Fruit fly (Drosophila melanogaster) whole organism, embryonic: ENCODE measurements around the gene Ugt37A2.

Experiments
- Bteb2 ChIP-seq: fragments of 200-800 bp; sonication (Bioruptor generic); optimal IDR thresholded peaks from 2 replicates; lab custom pipeline; 2016; ENCODE audit warnings: missing biosample characterization, missing genetic modification characterization
- CG10565 ChIP-seq: fragments of 200-800 bp; sonication (Bioruptor generic); optimal IDR thresholded peaks from 3 replicates; lab custom pipeline; 2016; ENCODE audit warnings: missing biosample characterization, mild to moderate bottlenecking, missing genetic modification characterization
- CG11085 ChIP-seq: fragments of 200-800 bp; sonication (Bioruptor generic); IDR thresholded peaks from 2 replicates; pipeline ENCODE4 v1.3.6; 2022; ENCODE audit warnings: missing biosample characterization, missing genetic modification characterization
- CG11504 ChIP-seq: fragments of 200-800 bp; sonication (Bioruptor generic); optimal IDR thresholded peaks from 3 replicates; lab custom pipeline; 2019; ENCODE audit warnings: missing biosample characterization, mild to moderate bottlenecking, missing genetic modification characterization, moderate library complexity
- CG12104 ChIP-seq: fragments of 200-800 bp; sonication (Bioruptor generic); optimal IDR thresholded peaks from 3 replicates; lab custom pipeline; 2016; ENCODE audit warnings: missing biosample characterization, missing genetic modification characterization
- CG12659 ChIP-seq: fragments of 200-800 bp; sonication (Bioruptor generic); optimal IDR thresholded peaks from 3 replicates; lab custom pipeline; 2017; ENCODE audit warnings: mild to moderate bottlenecking, missing biosample characterization, missing genetic modification reagents, missing genetic modification characterization
- CG14050 ChIP-seq: fragments of 200-800 bp; sonication (Bioruptor generic); IDR thresholded peaks from 3 replicates; pipeline ENCODE4 v1.3.6; 2022; ENCODE audit warnings: missing biosample characterization, missing genetic modification characterization
- CG1603 ChIP-seq: fragments of 200-800 bp; sonication (Bioruptor generic); optimal IDR thresholded peaks from 2 replicates; lab custom pipeline; 2019; ENCODE audit warnings: missing biosample characterization, mild to moderate bottlenecking, missing genetic modification characterization, moderate library complexity
- CG6765 ChIP-seq: fragments of 200-800 bp; sonication (Bioruptor generic); optimal IDR thresholded peaks from 3 replicates; lab custom pipeline; 2017; ENCODE audit warnings: missing biosample characterization, mild to moderate bottlenecking, missing genetic modification characterization
- CG7963 ChIP-seq: fragments of 200-800 bp; sonication (Bioruptor generic); IDR thresholded peaks from 3 replicates; pipeline ENCODE4 v1.3.6; 2022; ENCODE audit warnings: missing biosample characterization, missing genetic modification characterization; ENCODE audit not compliant: partially characterized antibody
- CG8290 ChIP-seq, 3 experiments: fragments of 200-800 bp; sonication (Bioruptor generic); optimal IDR thresholded peaks; 2 replicates each; lab custom pipeline; 2016 to 2019; ENCODE audit warnings: missing biosample characterization in 3 of 3, missing genetic modification characterization in 3 of 3, mild to moderate bottlenecking in 2 of 3, moderate library complexity in 1 of 3
- Chrac-16 ChIP-seq: fragments of 200-800 bp; sonication (Bioruptor generic); optimal IDR thresholded peaks from 3 replicates; lab custom pipeline; 2016; ENCODE audit warnings: missing biosample characterization, missing genetic modification characterization
- Dbx ChIP-seq: fragments of 200-800 bp; sonication (Bioruptor generic); IDR thresholded peaks from 3 replicates; pipeline ENCODE4 v1.3.6; 2022; ENCODE audit warnings: missing biosample characterization, missing genetic modification characterization
- Deaf1 ChIP-seq: fragments of 200-800 bp; optimal IDR thresholded peaks from 3 replicates; lab custom pipeline; 2019; ENCODE audit warnings: missing biosample characterization, mild to moderate bottlenecking, missing genetic modification characterization, moderate library complexity
- Elba2 ChIP-seq: fragments of 200-800 bp; sonication (Bioruptor generic); optimal IDR thresholded peaks from 3 replicates; lab custom pipeline; 2016; ENCODE audit warnings: missing biosample characterization, missing genetic modification characterization
- Ets97D ChIP-seq: fragments of 200-800 bp; sonication (Bioruptor generic); optimal IDR thresholded peaks from 3 replicates; lab custom pipeline; 2016; ENCODE audit warnings: missing biosample characterization, missing genetic modification characterization
- HHEX ChIP-seq: fragments of 200-800 bp; sonication (Bioruptor generic); optimal IDR thresholded peaks from 3 replicates; lab custom pipeline; 2017; ENCODE audit warnings: missing biosample characterization, mild to moderate bottlenecking, missing genetic modification characterization, missing genetic modification reagents
- HLH54F ChIP-seq: fragments of 200-800 bp; sonication (Bioruptor generic); optimal IDR thresholded peaks from 3 replicates; lab custom pipeline; 2016; ENCODE audit warnings: missing biosample characterization, missing genetic modification characterization
- Lpt ChIP-seq: fragments of >200 bp; optimal IDR thresholded peaks from 2 replicates; lab custom pipeline; 2018; ENCODE audit warnings: missing biosample characterization, missing genetic modification characterization
- Med ChIP-seq: fragments of 200-800 bp; sonication (Bioruptor generic); peaks from one replicate; lab custom pipeline; 2016; ENCODE audit warnings: missing biosample characterization, missing genetic modification characterization, mild to moderate bottlenecking, inconsistent platforms, moderate library complexity
- Mrtf ChIP-seq: fragments of 200-800 bp; sonication (Bioruptor generic); IDR thresholded peaks from 3 replicates; pipeline ENCODE4 v1.3.6; 2022; ENCODE audit warnings: missing biosample characterization, missing genetic modification characterization
- Opbp ChIP-seq: fragments of 200-800 bp; sonication (Bioruptor generic); IDR thresholded peaks from 3 replicates; pipeline ENCODE4 v1.3.6; 2022; ENCODE audit warnings: missing biosample characterization, missing genetic modification characterization; ENCODE audit not compliant: partially characterized antibody
- Rfx ChIP-seq: fragments of 200-800 bp; sonication (Bioruptor generic); IDR thresholded peaks from 2 replicates; pipeline ENCODE4 v1.3.6; 2022; ENCODE audit warnings: missing biosample characterization, missing genetic modification characterization
- Rx ChIP-seq: fragments of 200-800 bp; sonication (Bioruptor generic); IDR thresholded peaks from 2 replicates; pipeline ENCODE4 v1.3.6; 2022; ENCODE audit warnings: missing biosample characterization, missing genetic modification characterization
- Six4 ChIP-seq: fragments of 200-800 bp; sonication (Bioruptor generic); optimal IDR thresholded peaks from 2 replicates; lab custom pipeline; 2016; ENCODE audit warnings: missing biosample characterization, missing genetic modification characterization
- Xbp1 ChIP-seq: fragments of 200-800 bp; sonication (Bioruptor generic); optimal IDR thresholded peaks from 3 replicates; lab custom pipeline; 2016; ENCODE audit warnings: missing biosample characterization, mild to moderate bottlenecking, missing genetic modification characterization
- amos ChIP-seq: fragments of 200-800 bp; sonication (Bioruptor generic); IDR thresholded peaks from 2 replicates; pipeline ENCODE4 v1.3.6; 2022; ENCODE audit warnings: missing biosample characterization, missing genetic modification characterization; ENCODE audit not compliant: partially characterized antibody
- aop ChIP-seq: fragments of 200-800 bp; sonication (Bioruptor generic); IDR thresholded peaks from 2 replicates; pipeline ENCODE4 v1.3.6; 2022; ENCODE audit warnings: missing biosample characterization, missing genetic modification characterization
- bcd ChIP-seq: fragments of 200-800 bp; sonication (Bioruptor generic); optimal IDR thresholded peaks from 2 replicates; lab custom pipeline; 2017; ENCODE audit warnings: missing biosample characterization, mild to moderate bottlenecking, missing genetic modification characterization
- cas ChIP-seq: fragments of 200-800 bp; sonication (Bioruptor generic); IDR thresholded peaks from 2 replicates; pipeline ENCODE4 v1.3.6; 2022; ENCODE audit warnings: missing biosample characterization, missing genetic modification characterization
- caup ChIP-seq: fragments of 200-800 bp; sonication (Bioruptor generic); optimal IDR thresholded peaks from 3 replicates; lab custom pipeline; 2017; ENCODE audit warnings: missing biosample characterization, mild to moderate bottlenecking, missing genetic modification characterization, moderate library complexity; ENCODE audit not compliant: severe bottlenecking
- dimm ChIP-seq: fragments of 200-800 bp; sonication (Bioruptor generic); IDR thresholded peaks from 2 replicates; pipeline ENCODE4 v1.3.6; 2022; ENCODE audit warnings: missing biosample characterization, missing genetic modification characterization
- dysf ChIP-seq: fragments of 200-800 bp; sonication (Bioruptor generic); IDR thresholded peaks from 3 replicates; pipeline ENCODE4 v1.3.6; 2022; ENCODE audit warnings: missing biosample characterization, missing genetic modification characterization
- esg ChIP-seq: fragments of 200-800 bp; sonication (Bioruptor generic); conservative IDR thresholded peaks from 2 replicates; pipeline ENCODE4 v1.3.6; 2022; ENCODE audit warnings: missing biosample characterization, missing genetic modification characterization
- exex ChIP-seq: fragments of 200-800 bp; sonication (Bioruptor generic); optimal IDR thresholded peaks from 4 replicates; lab custom pipeline; 2018; ENCODE audit warnings: missing biosample characterization, mild to moderate bottlenecking, missing genetic modification characterization, moderate library complexity
- fd96Cb ChIP-seq: fragments of 200-800 bp; sonication (Bioruptor generic); optimal IDR thresholded peaks from 2 replicates; lab custom pipeline; 2018; ENCODE audit warnings: missing biosample characterization, mild to moderate bottlenecking, missing genetic modification characterization, moderate library complexity
- gem ChIP-seq: fragments of 200-800 bp; sonication (Bioruptor generic); optimal IDR thresholded peaks from 2 replicates; lab custom pipeline; 2019; ENCODE audit warnings: missing biosample characterization, mild to moderate bottlenecking, missing genetic modification characterization, moderate library complexity
- grn ChIP-seq: fragments of 200-800 bp; sonication (Bioruptor generic); optimal IDR thresholded peaks from 3 replicates; lab custom pipeline; 2017; ENCODE audit warnings: missing biosample characterization, missing genetic modification characterization
- nau ChIP-seq: fragments of 200-800 bp; sonication (Bioruptor generic); optimal IDR thresholded peaks from 3 replicates; lab custom pipeline; 2017; ENCODE audit warnings: missing biosample characterization, mild to moderate bottlenecking, missing genetic modification characterization, missing genetic modification reagents
- odd ChIP-seq: fragments of 200-800 bp; sonication (Bioruptor generic); optimal IDR thresholded peaks from 2 replicates; lab custom pipeline; 2017; ENCODE audit warnings: missing biosample characterization, mild to moderate bottlenecking, missing genetic modification characterization
- otp ChIP-seq: fragments of 200-800 bp; sonication (Bioruptor generic); IDR thresholded peaks from 3 replicates; pipeline ENCODE4, ENCODE4 v1.3.6; 2022; ENCODE audit warnings: missing biosample characterization, missing genetic modification characterization
- pros ChIP-seq: fragments of 200-800 bp; sonication (Bioruptor generic); optimal IDR thresholded peaks from 3 replicates; lab custom pipeline; 2019; ENCODE audit warnings: missing biosample characterization, mild to moderate bottlenecking, missing genetic modification characterization, moderate library complexity
- pum ChIP-seq: fragments of 200-800 bp; sonication (Bioruptor generic); optimal IDR thresholded peaks from 2 replicates; lab custom pipeline; 2016; ENCODE audit warnings: missing biosample characterization, missing genetic modification characterization
- run ChIP-seq: fragments of 200-800 bp; sonication (Bioruptor generic); optimal IDR thresholded peaks from 3 replicates; lab custom pipeline; 2018; ENCODE audit warnings: missing biosample characterization, mild to moderate bottlenecking, missing genetic modification characterization
- sc ChIP-seq, 3 experiments: fragments of >200 bp in 2 of 3; fragments of 200-800 bp in 1 of 3; sonication (Bioruptor generic) in 1 of 3; optimal IDR thresholded peaks; 2 replicates in 2 of 3; 3 replicates in 1 of 3; lab custom pipeline; 2017; ENCODE audit warnings: mild to moderate bottlenecking in 1 of 3, missing biosample characterization in 1 of 3, missing genetic modification characterization in 1 of 3, missing genetic modification reagents in 1 of 3
- sug ChIP-seq: fragments of 200-800 bp; optimal IDR thresholded peaks from 2 replicates; lab custom pipeline; 2019; ENCODE audit warnings: missing biosample characterization, mild to moderate bottlenecking, missing genetic modification characterization, moderate library complexity
- tna ChIP-seq: fragments of 200-800 bp; sonication (Bioruptor generic); IDR thresholded peaks from 2 replicates; pipeline ENCODE4 v1.3.6; 2022; ENCODE audit warnings: missing biosample characterization, missing genetic modification characterization; ENCODE audit not compliant: partially characterized antibody
- usp ChIP-seq: fragments of >200 bp; optimal IDR thresholded peaks from 2 replicates; lab custom pipeline; 2017; ENCODE audit warnings: missing biosample characterization, missing genetic modification characterization

The Ugt37A2 gene

DNA sequence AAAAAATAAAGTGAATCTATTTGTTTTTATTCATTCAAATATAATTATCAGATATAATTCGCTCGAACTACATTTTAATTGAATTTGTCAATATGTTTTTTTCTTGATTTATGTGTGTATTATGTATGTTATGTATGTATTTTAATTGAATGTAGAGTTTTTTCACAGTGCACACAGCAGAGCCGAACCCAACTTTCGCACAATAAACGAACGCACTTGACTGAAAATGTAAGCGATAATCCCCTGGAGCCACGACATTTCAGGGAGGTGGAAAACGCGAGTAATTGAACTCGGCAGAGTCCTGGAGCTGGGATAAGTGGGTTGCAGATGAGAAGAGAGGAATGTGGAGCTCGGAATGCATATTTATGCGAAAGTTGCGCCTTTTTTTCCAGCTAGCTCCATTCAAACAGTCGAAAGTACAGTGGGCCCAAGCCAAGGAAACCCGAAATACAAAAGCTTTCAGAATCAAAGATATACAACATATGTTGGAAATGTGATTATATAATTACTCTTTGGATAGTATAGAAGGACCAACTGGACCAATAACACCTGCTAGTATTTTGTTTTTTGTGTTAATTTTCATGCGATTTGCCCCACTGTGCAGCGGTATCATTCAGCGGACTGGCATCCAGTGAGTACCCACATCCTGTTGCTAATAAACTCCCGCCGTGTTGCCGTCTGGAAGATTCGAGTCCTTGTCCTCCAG lies 11.3 kb upstream of the Ugt37A2 start (continued):
- no peak for TF ChIP-seq HHEX (GFP tag; lab: Kevin White, UChicago)
- TF ChIP-seq Dbx, result peak; percentile 38; the same call in 1 of the 3 replicates
- peak; percentile 25 for TF ChIP-seq Xbp1 (GFP tag; lab: Kevin White, UChicago)
- TF ChIP-seq sug, result no peak
- no peak for TF ChIP-seq usp (GFP tag; lab: Kevin White, UChicago)
- no peak for TF ChIP-seq run (tag; lab: Kevin White, UChicago)
- TF ChIP-seq CG7963 (GFP tag; lab: Robert Waterston, UW), result no peak
- TF ChIP-seq otp (GFP tag; lab: Robert Waterston, UW), result 0 out of 3 replicates have a peak, but pooled peaks have one; percentile 19
- TF ChIP-seq Deaf1 (tag; lab: Kevin White, UChicago), result peak; percentile 71
- peak; percentile 46; the same call in 1 of the 2 replicates for TF ChIP-seq Rx (GFP tag; lab: Robert Waterston, UW)
- TF ChIP-seq Ets97D, result no peak
- no peak for TF ChIP-seq dimm (GFP tag; lab: Robert Waterston, UW)
- no peak for TF ChIP-seq HLH54F (GFP tag; lab: Kevin White, UChicago)
- TF ChIP-seq bcd (GFP tag; lab: Kevin White, UChicago), result peak; percentile 30
- TF ChIP-seq exex (tag; lab: Kevin White, UChicago), result no peak
- no peak for TF ChIP-seq Mrtf (GFP tag; lab: Robert Waterston, UW)
- TF ChIP-seq Rfx (GFP tag; lab: Robert Waterston, UW), result peak; percentile 48; the same call in 1 of the 2 replicates
- peak; percentile 2 for TF ChIP-seq CG6765 (GFP tag; lab: Kevin White, UChicago)
- TF ChIP-seq nau (GFP tag; lab: Kevin White, UChicago), result no peak
- TF ChIP-seq Med (GFP tag; lab: Kevin White, UChicago), result peak; percentile 71
- peak; percentile 16 for TF ChIP-seq Chrac-16 (GFP tag; lab: Kevin White, UChicago)
- no peak for TF ChIP-seq Bteb2 (GFP tag; lab: Kevin White, UChicago)
- no peak for TF ChIP-seq sc (optimal IDR thresholded peaks at IDR 0.05; lab: Kevin White, UChicago)
- no peak for TF ChIP-seq sc (GFP tag; optimal IDR thresholded peaks at IDR 0.05; lab: Kevin White, UChicago)
- TF ChIP-seq Opbp (GFP tag; lab: Robert Waterston, UW), result no peak
- TF ChIP-seq Lpt (GFP tag; lab: Kevin White, UChicago), result no peak
- TF ChIP-seq amos (GFP tag; lab: Robert Waterston, UW), result no peak
- TF ChIP-seq tna (GFP tag; lab: Robert Waterston, UW), result no peak
- TF ChIP-seq CG12104 (GFP tag; lab: Kevin White, UChicago), result no peak
- TF ChIP-seq fd96Cb, result peak; percentile 10
- TF ChIP-seq pum (GFP tag; lab: Kevin White, UChicago), result peak; percentile 20
- no peak for TF ChIP-seq CG8290 (GFP tag; optimal IDR thresholded peaks at IDR 0.05; lab: Kevin White, UChicago)
- TF ChIP-seq CG8290 (tag; optimal IDR thresholded peaks at IDR 0.05; lab: Kevin White, UChicago), result peak in 1 of 2 experiments; percentile 75
- no peak for TF ChIP-seq caup (GFP tag; lab: Kevin White, UChicago)
- no peak for TF ChIP-seq odd
- TF ChIP-seq cas (GFP tag; lab: Robert Waterston, UW), result no peak
- peak; percentile 64 for TF ChIP-seq CG1603 (tag; lab: Kevin White, UChicago)
- TF ChIP-seq esg (GFP tag; lab: Robert Waterston, UW), result no peak; the same call in 1 of the 2 replicates
- TF ChIP-seq CG11085 (GFP tag; lab: Robert Waterston, UW), result no peak
- no peak for TF ChIP-seq Elba2
- TF ChIP-seq grn (GFP tag; lab: Kevin White, UChicago), result no peak
- peak; percentile 40 for TF ChIP-seq CG11504 (tag; lab: Kevin White, UChicago)
- no peak for TF ChIP-seq CG10565 (GFP tag; lab: Kevin White, UChicago)
- TF ChIP-seq dysf (GFP tag; lab: Robert Waterston, UW), result peak; percentile 54; the same call in 2 of the 3 replicates
- no peak for TF ChIP-seq pros
- TF ChIP-seq aop, result no peak
- TF ChIP-seq gem, result peak; percentile 39
- TF ChIP-seq Six4 (GFP tag; lab: Kevin White, UChicago), result peak; percentile 10
- TF ChIP-seq CG14050 (GFP tag; lab: Robert Waterston, UW), result peak; percentile 36; the same call in 2 of the 3 replicates
- no peak for TF ChIP-seq CG12659
